Fruit fly (Drosophila melanogaster): ENCODE data around the gene CAH5.

CAH5 gene

dm6 chr3R:31222125-31222889 is 40.1 kb upstream of the CAH5 start (continued):
- no peak for TF ChIP-seq unc-4 (GFP tag; IDR thresholded peaks at IDR 0.05; ENCODE audit: partially characterized antibody)
- TF ChIP-seq CG6654 (GFP tag; optimal IDR thresholded peaks at IDR 0.05): peak; percentile 28
- peak; percentile 80 for TF ChIP-seq crc (GFP tag; optimal IDR thresholded peaks at IDR 0.05)
- no peak for TF ChIP-seq abd-A (tag; optimal IDR thresholded peaks at IDR 0.05)
- TF ChIP-seq Stat92E (GFP tag; optimal IDR thresholded peaks at IDR 0.05): no peak
- no peak for TF ChIP-seq CG16779 (GFP tag; IDR thresholded peaks at IDR 0.05)
- TF ChIP-seq chn (GFP tag; optimal IDR thresholded peaks at IDR 0.05): peak; percentile 78
- no peak for TF ChIP-seq aop (GFP tag; IDR thresholded peaks at IDR 0.05)
- no peak for TF ChIP-seq HLH4C (GFP tag; IDR thresholded peaks at IDR 0.05; ENCODE audit: partially characterized antibody)
- TF ChIP-seq CTCF (GFP tag; optimal IDR thresholded peaks at IDR 0.05): no peak
- peak; percentile 79 for TF ChIP-seq CG17568 (GFP tag; optimal IDR thresholded peaks at IDR 0.05)
- peak; percentile 98 for TF ChIP-seq Ets65A (GFP tag)
- TF ChIP-seq PHDP (tag; optimal IDR thresholded peaks at IDR 0.05): peak; percentile 88
- no peak for TF ChIP-seq CG11085 (GFP tag; IDR thresholded peaks at IDR 0.05)
- peak; percentile 93 for TF ChIP-seq gem (tag; optimal IDR thresholded peaks at IDR 0.05)
- TF ChIP-seq Bdp1 (GFP tag; optimal IDR thresholded peaks at IDR 0.05): peak; percentile 69
- peak; percentile 62 for TF ChIP-seq CG1647 (GFP tag; optimal IDR thresholded peaks at IDR 0.05)

dm6 chr3R:31222890-31223569 is 39.4 kb upstream of the CAH5 start:
- TF ChIP-seq abd-A (tag; optimal IDR thresholded peaks at IDR 0.05) (peak; percentile 98), CG8281 (tag; optimal IDR thresholded peaks at IDR 0.05) (peak; percentile 26), zen (tag; optimal IDR thresholded peaks at IDR 0.05) (peak; percentile 62), cad (GFP tag; optimal IDR thresholded peaks at IDR 0.05) (peak; percentile 78), Deaf1 (tag; optimal IDR thresholded peaks at IDR 0.05) (peak; percentile 8), CG4360 (GFP tag; IDR thresholded peaks at IDR 0.05) (0 out of 2 replicates have a peak, but pooled peaks have one; percentile 2), CG13894 (tag; optimal IDR thresholded peaks at IDR 0.05) (peak; percentile 93), CG16779 (GFP tag; IDR thresholded peaks at IDR 0.05) (peak; percentile 9; the same call in 1 of the 2 replicates), z (GFP tag; IDR thresholded peaks at IDR 0.05) (no peak), scrt (GFP tag; optimal IDR thresholded peaks at IDR 0.05) (peak; percentile 89), amos (GFP tag; IDR thresholded peaks at IDR 0.05; ENCODE audit: partially characterized antibody) (peak; percentile 21; the same call in 1 of the 2 replicates), CG15479 (GFP tag; optimal IDR thresholded peaks at IDR 0.05) (peak; percentile 77), CG1832 (GFP tag; optimal IDR thresholded peaks at IDR 0.05) (no peak), Rfx (GFP tag; IDR thresholded peaks at IDR 0.05) (peak; percentile 57; the same call in 1 of the 2 replicates), YL-1 (GFP tag; optimal IDR thresholded peaks at IDR 0.05) (no peak), stc (GFP tag; IDR thresholded peaks at IDR 0.05) (no peak), Hey (tag; optimal IDR thresholded peaks at IDR 0.05) (peak; percentile 33), chinmo (GFP tag; IDR thresholded peaks at IDR 0.05; ENCODE audit: partially characterized antibody) (0 out of 4 replicates have a peak, but pooled peaks have one; percentile 3), Med (GFP tag) (peak; percentile 23)
